Fruit fly (Drosophila melanogaster): ENCODE results near the gene Bace.

Bace gene

DNA sequence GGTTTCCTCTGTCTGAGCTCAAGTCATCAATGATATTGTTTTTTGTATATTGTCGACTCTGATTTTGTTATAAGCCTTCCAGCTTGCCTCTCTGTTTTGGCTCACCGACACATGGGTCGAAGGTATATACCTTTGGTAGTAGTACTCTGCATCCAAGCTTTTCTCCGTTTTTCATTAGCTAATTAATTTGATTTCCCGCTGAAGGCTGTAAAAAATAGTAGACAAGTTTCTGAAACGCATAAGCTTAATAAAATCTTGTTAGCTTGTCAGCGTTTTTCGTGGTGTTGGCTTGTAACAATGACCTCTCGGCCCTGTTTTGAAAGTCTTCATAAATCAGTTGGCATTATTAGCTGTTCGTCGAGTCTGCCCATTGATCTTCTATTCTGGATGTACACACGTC lies 15.3 kb downstream of the Bace start:
- TF ChIP-seq CG8478 (optimal IDR thresholded peaks at IDR 0.05) (no peak), CTCF (optimal IDR thresholded peaks at IDR 0.05) (no peak)

DNA sequence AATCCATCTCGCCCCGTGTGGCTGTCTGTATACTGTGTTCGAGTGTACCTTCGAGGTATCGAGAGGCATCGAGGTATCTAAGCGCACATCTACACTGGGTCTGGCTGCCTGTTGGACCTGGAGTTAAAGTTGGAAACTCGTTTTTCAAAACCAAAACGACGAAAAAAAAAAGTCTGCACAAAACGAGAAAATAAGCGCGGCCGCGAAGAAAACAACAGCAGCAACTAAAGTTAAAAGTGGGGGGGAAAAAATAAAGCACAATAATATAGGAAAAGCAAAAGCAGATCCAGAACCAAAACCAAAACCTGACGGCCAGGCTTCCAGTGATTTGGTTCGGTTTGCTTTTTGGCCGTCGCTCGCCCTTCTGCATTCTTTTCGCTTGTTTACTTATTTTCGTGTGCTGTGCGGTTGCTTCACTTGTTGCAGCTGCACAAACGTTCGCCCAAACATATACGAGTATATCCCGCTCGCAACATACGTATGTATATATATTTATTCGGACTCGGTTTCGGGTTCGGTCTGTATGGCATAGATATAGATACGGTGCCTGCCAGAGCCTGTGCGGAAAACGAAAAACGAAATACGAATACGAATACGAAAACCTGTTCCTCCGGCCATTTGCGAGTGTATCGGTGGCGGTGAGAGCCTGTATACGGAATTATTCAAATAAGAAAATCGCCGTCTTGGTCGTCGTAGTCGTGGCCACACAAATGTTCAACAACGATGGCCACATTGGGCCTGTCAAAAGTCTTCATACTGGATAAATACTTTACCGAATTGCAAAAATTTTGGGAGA lies 17.0 kb downstream of the Bace start:
- TF ChIP-seq CTCF (optimal IDR thresholded peaks at IDR 0.05) (no peak), CG8478 (optimal IDR thresholded peaks at IDR 0.05) (no peak)

DNA sequence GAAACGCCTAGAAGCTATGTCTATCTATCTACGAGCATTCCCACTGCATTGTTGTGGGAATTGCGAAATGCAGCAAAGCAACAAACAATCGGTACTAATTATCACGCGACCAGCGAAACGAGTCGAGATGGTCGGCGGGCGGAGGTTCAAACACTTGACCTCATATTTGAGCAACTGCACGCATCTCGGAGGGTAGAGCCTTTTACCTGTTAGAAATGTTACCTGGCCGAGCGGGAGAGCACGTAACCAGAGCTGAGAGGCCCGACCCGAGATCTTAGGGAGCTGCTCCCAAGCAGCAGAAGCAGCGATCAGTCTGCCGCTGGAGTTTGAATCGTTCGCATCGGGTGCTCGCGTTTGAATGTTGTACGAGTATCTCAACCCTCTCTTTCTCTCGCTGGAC lies 17.7 kb downstream of the Bace start:
- TF ChIP-seq CTCF (optimal IDR thresholded peaks at IDR 0.05) (no peak), CG8478 (optimal IDR thresholded peaks at IDR 0.05) (no peak)

DNA sequence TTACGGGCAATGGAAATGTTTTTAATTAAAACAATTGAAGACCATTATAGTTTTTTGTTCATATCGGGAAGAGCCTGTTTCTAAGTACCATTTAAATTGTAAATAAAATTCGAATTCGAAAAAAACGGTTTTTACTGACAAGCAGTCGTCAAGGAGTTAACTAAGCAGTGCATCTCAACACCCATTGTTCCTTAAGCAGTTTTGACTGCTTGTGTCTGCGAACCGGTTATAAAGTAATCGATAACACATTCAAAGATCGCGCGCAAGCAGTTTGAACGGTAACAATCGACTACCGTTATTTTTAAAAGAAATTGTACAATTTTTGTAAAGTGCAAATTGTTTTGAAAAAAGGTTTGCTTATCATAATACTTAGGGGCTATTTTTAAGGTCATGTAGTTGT lies 18.1 kb downstream of the Bace start:
- no peak for TF ChIP-seq CG8478 (optimal IDR thresholded peaks at IDR 0.05)
- TF ChIP-seq CTCF (optimal IDR thresholded peaks at IDR 0.05), result peak in 1 of 2 experiments; percentile 64

DNA sequence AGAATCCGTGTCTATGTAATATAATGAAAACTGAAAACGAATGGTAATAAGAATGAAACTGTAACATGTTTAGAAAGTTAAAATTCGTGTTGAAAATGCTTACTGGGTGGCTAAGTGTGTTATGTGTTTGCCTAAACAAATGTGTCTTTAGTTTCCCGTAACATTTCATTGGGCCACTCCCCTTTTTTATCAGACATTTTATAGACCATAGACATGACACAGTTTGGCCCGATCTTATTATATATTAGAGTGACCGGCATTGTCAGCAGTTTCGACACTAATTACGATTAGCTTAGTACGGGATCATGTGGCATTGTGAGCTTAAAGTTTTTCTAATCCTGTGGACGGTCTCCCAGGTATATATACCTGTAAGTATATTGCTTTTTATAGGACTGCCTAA lies 19.1 kb downstream of the Bace start, which contains the start of gene CheA29a:
Gene CheA29a (plus strand): TSS at position 301 of the 400 bp plus-strand sequence.
- TF ChIP-seq CTCF (optimal IDR thresholded peaks at IDR 0.05), result no peak
- TF ChIP-seq CG8478 (optimal IDR thresholded peaks at IDR 0.05), result no peak

DNA sequence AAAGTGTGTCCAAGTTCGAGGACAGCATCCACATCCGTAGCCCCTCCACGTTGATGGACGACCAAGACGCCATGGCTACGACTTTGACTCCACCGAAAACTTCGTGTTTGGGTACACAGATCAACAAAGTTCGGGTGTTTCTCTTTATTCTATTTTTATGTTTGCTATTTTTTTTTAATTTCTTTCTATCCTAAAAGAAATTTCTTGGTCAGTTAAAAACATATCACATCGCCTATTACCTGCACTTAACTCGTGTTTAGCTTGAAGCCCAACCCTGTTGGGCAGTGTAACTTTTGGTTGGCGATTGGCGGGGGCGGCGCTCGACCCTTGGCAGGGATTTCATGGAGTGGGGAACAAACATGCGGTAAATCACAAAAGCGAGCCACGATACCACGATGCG lies 22.7 kb downstream of the Bace start:
- TF ChIP-seq CTCF (optimal IDR thresholded peaks at IDR 0.05) (no peak), CG8478 (optimal IDR thresholded peaks at IDR 0.05) (no peak)

DNA sequence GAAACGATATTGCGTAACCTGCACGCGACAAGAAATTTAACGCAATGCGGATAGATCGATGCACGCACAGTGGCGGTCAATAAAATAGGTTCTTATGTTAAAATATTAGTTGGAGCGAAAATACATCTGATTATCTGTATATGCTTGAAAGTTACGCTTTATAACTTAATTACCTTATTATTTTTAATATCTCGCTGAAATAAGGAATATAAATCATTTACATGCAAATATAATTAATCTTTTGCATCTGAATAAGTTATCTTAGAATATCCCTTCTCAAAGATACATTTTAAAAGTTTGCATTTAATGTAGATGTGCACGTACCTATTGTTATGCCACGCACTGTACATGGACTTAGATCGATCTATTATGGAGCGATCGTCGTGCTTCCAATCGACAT lies 24.4 kb downstream of the Bace start:
- TF ChIP-seq CG8478 (optimal IDR thresholded peaks at IDR 0.05) (no peak), CTCF (optimal IDR thresholded peaks at IDR 0.05) (no peak)

DNA sequence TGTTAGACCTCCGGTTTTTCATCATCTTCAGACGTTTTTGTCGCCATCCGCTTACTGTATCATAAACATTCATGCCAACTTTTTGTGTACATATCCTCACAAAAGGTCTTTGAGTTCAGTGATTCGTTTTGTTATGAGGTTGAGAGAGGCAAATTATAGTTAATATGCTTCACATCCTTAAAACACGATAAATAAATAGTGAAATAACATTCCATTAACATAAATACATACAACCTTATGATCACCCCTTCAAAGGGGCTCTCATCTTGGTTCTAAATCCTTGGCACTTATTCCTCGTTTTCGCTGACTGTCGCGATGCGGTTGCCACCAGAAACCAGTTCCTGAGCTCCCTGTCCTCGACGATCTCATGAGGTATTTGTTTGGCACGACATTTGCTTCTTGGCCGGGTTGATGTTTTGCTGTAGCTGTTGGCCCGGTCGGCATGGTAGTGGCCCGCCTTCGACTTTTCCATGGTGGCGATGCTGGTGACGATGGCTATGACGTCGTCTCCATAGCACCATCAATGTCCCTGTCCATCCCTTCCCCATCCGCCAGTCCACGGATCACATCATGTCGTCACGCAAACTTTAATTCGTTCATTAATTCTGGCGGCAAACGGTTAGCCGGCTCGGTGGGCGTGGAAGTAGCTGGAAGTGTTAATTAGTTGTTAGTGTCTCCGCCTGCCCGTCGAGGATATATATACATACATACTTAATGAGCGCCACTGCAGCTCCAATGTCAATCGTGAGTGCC lies 27.0 kb downstream of the Bace start:
- TF ChIP-seq CTCF (optimal IDR thresholded peaks at IDR 0.05) (no peak), CG8478 (optimal IDR thresholded peaks at IDR 0.05) (no peak)

DNA sequence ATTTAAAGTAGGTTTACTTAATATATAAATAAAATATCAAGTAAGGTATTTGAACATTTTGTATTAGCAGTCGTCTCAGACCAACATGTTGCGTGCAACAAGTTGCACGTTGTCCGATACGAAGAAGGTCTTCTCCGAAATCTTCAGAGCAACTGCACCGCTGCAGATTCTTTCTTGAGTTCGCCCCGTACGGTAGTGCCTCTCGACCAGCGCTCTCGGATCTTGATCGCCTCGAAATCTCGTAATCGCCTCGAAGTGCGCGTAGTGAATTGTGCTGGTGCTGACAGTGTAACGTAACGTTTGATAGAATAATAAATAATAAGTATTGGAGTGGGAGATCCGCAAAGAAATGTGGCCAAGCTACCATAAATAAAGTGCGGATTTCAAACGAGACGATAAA lies 29.5 kb downstream of the Bace start, which contains the start of gene dachs:
Gene dachs (plus strand): TSS at position 175 of the 400 bp plus-strand sequence.
- TF ChIP-seq CG8478 (optimal IDR thresholded peaks at IDR 0.05), result no peak
- TF ChIP-seq CTCF (optimal IDR thresholded peaks at IDR 0.05), result no peak

DNA sequence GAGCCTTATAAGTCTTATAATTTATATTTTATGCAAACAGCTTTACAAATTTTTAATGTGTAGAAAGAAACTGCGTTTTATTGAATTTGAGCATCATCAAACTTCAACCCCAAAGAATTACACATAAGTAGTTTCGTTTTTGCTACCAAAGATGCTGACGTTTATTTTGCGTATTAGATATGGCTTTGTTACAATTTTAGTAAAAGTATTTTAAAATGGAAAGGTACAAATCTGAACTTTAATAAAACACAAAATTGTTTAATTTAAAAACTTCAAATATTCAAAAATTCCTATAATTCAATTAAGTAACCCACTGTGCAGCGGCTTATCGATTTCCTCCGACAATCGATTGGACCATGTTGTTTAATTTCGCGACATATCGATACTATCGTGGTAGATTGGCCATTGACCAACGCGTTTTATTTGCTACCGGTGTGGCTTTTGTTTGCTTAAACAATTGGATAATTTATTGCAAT lies 32.0 kb downstream of the Bace start, which contains the start of gene prg:
Gene prg (plus strand): TSS at position 382 of the 476 bp plus-strand sequence.
- TF ChIP-seq CTCF (optimal IDR thresholded peaks at IDR 0.05) (no peak), CG8478 (optimal IDR thresholded peaks at IDR 0.05) (no peak)

DNA sequence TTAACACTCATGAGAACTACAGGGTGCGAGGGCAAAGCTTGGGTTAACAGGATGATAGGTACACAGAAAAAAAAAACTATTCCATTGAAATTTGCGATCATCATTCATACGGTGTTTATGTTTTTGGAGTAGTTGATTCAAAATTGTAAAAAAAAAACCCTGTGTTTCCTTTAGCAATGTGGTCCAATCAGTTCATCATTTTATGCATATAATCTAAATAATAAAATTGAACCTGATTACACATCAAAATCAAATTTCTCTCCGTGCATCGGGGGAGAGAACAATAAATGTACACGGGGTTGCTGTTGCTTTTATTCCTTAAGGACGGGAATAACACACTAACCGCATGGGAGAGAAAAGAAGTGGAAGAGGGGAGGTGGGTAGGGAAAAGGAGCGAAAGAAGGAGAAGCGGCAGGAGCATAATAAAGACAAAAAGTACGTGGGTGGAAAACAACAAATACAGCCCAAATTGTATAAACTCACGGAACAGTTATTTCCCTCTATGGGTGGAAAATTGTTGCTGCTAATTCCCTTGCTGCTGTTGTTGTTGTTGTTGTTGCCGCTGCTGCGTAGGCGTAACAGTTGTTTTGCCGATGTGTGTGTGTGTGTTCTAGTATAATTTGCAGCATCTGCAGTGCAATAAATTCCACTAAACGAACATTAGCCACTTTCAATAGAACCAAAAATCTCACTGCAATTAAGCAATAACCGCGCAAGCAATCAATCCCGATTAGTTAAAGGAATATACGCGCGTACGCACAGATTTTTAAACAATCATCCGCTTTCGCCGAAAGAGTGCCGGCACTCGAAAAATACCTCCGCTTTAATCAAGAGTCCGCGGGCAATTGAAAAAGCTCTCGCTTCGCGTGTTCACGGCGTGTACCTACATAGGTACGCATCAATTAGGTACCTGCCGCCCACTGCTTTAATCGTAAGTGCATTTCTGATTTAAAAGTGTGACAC lies 32.7 kb downstream of the Bace start, which contains the start of gene Agpat2:
Gene Agpat2 (minus strand): TSS at position 851 of the 963 bp plus-strand sequence.
- no peak for TF ChIP-seq CG8478 (optimal IDR thresholded peaks at IDR 0.05)
- no peak for TF ChIP-seq CTCF (optimal IDR thresholded peaks at IDR 0.05)

DNA sequence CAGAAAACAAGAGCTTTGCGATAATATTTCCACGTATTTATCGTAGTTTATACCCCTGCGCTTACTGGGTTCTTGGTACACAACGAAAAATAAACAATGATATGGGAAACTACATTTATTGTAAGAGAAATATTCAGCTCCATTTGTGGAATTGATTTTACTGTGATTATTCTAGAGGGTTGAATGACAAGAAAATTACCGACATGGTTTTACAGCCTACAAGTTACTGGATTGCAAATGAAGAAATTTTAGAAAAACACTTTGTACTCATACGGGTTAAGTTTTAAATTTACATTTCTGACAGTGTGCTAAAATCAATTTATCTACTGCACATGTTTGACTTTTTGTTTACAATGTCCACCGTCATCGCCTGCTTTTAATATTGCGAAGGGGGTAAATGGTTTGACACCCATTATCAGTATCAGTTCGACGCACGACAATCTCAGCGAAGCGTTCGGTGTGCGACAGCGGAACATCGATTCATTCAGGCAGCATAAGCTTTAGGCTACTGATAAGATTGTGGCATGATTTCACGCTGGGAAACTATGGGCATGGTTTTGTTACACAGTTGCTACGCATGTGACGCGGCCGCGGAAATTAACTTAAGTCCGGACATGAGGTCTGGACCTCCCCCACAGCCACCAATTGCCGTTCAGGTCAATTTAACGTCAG lies 34.2 kb downstream of the Bace start:
- TF ChIP-seq CG8478 (optimal IDR thresholded peaks at IDR 0.05) (no peak), CTCF (optimal IDR thresholded peaks at IDR 0.05) (no peak)

DNA sequence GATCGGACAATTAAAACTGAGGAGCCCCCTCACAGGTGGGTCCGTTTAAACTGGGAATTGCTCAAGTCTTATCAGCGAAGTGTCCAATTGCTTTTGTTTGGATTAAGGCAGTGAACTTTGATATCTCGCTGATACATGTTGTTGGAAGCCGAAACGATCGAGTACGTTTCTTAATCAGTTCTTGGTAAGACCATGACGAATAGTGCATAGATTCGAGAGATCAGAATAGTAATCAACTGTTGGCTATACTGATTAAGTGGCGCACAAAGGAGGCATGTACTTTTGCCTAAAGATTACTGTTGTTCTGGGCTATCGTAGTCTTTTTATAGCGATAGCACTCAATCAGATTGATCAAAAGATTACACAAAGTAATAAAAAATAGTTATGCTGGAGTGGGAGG lies 44.6 kb downstream of the Bace start:
- TF ChIP-seq CTCF (optimal IDR thresholded peaks at IDR 0.05) (no peak), CG8478 (optimal IDR thresholded peaks at IDR 0.05) (no peak)

DNA sequence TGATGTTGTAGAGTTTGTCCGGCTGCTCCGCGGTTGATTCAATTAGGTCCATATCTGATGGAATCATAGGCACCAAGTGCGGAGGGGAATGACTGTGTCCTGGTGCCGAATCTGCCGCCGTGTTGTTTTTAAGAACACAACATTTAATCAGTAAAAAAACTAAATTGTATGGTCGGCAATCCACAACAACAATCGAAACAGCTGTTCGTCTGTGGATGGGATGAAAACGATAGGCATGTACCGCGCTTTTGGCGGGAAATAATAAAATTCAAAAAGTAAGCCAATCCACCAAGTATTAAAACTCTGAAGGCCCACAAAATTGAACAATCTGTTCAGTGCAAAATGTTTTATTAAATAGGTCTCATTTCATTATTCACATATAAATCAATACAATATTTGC lies 46.7 kb downstream of the Bace start, which contains the start of gene Aasdh:
Gene Aasdh (minus strand): TSS at position 219 of the 400 bp plus-strand sequence.
- TF ChIP-seq CG8478 (optimal IDR thresholded peaks at IDR 0.05), result no peak
- no peak for TF ChIP-seq CTCF (optimal IDR thresholded peaks at IDR 0.05)
